Worm (Caenorhabditis elegans) whole organism, late embryonic: ENCODE data around the gene C05D12.5.
A peak's percentile ranks its signal among the peaks of the same experiment; 100 is the strongest.

Source experiments
- ceh-31 ChIP-seq: sonication (generic microtip); optimal IDR thresholded peaks from 2 replicates; lab custom pipeline; 2016; ENCODE audit warnings: missing genetic modification characterization, missing compliant biosample characterization
- eyg-1 ChIP-seq: sonication (generic microtip); optimal IDR thresholded peaks from 2 replicates; lab custom pipeline; 2016; ENCODE audit warnings: missing genotype, missing genetic modification characterization, missing compliant biosample characterization
- nfya-1 ChIP-seq: sonication (generic microtip); optimal IDR thresholded peaks from 2 replicates; lab custom pipeline; 2017; ENCODE audit warnings: missing genetic modification characterization, mild to moderate bottlenecking, missing compliant biosample characterization, antibody characterized with exemption, moderate library complexity
- odd-2 ChIP-seq: sonication (generic microtip); optimal IDR thresholded peaks from 2 replicates; lab custom pipeline; 2017; ENCODE audit warnings: antibody characterized with exemption, mild to moderate bottlenecking, missing genetic modification characterization, missing compliant biosample characterization

- TF ChIP-seq eyg-1: no peak
- peak; percentile 62 for TF ChIP-seq nfya-1 (tag; lab: Kevin White, UChicago)
- TF ChIP-seq odd-2 (tag; lab: Kevin White, UChicago): no peak
- TF ChIP-seq ceh-31 (tag; lab: Kevin White, UChicago): peak; percentile 43
Measured at ce11 chrII:11473525-11474181, 39.6 kb downstream of the C05D12.5 start, which contains the start of the genes metl-1 and W02B12.11.
